Fruit fly (Drosophila melanogaster) whole organism, embryonic: Measurements from ENCODE around the gene cdi.

Experiments used
- B-H1 ChIP-seq: fragments of 200-800 bp; sonication (Bioruptor generic); IDR thresholded peaks from 3 replicates; pipeline ENCODE4 v1.3.6; 2022; ENCODE audit warnings: missing biosample characterization, missing genetic modification characterization
- C15 ChIP-seq: fragments of 200-800 bp; sonication (Bioruptor generic); IDR thresholded peaks from 3 replicates; pipeline ENCODE4 v1.3.6; 2022; ENCODE audit warnings: missing biosample characterization, missing genetic modification characterization
- CG10147 ChIP-seq: fragments of 200-800 bp; sonication (Bioruptor generic); optimal IDR thresholded peaks from 2 replicates; lab custom pipeline; 2019; ENCODE audit warnings: missing biosample characterization, mild to moderate bottlenecking, missing genetic modification characterization, moderate library complexity
- CG1233 ChIP-seq: fragments of 200-800 bp; sonication (Bioruptor generic); optimal IDR thresholded peaks from 4 replicates; lab custom pipeline; 2018; ENCODE audit warnings: missing biosample characterization, mild to moderate bottlenecking, missing genetic modification characterization
- CG12391 ChIP-seq: fragments of 200-800 bp; sonication (Bioruptor generic); optimal IDR thresholded peaks from 3 replicates; lab custom pipeline; 2018; ENCODE audit warnings: missing biosample characterization, mild to moderate bottlenecking, missing genetic modification characterization, moderate library complexity
- CG13775 ChIP-seq: fragments of 200-800 bp; sonication (Bioruptor generic); optimal IDR thresholded peaks from 3 replicates; lab custom pipeline; 2017; ENCODE audit warnings: missing biosample characterization, mild to moderate bottlenecking, missing genetic modification characterization
- CG14050 ChIP-seq: fragments of 200-800 bp; sonication (Bioruptor generic); IDR thresholded peaks from 3 replicates; pipeline ENCODE4 v1.3.6; 2022; ENCODE audit warnings: missing biosample characterization, missing genetic modification characterization
- CG14667 ChIP-seq: fragments of 200-800 bp; sonication (Bioruptor generic); IDR thresholded peaks from 2 replicates; pipeline ENCODE4 v1.3.6; 2022; ENCODE audit warnings: missing biosample characterization, missing genetic modification characterization
- CG18764 ChIP-seq: fragments of 200-800 bp; sonication (Bioruptor generic); optimal IDR thresholded peaks from 3 replicates; lab custom pipeline; 2016; ENCODE audit warnings: missing biosample characterization, missing genetic modification characterization
- CG2116 ChIP-seq: fragments of 200-800 bp; sonication (Bioruptor generic); optimal IDR thresholded peaks from 3 replicates; lab custom pipeline; 2018; ENCODE audit warnings: missing biosample characterization, mild to moderate bottlenecking, missing genetic modification characterization
- CG2875 ChIP-seq: fragments of 200-800 bp; sonication (Bioruptor generic); optimal IDR thresholded peaks from 2 replicates; lab custom pipeline; 2017; ENCODE audit warnings: missing biosample characterization, mild to moderate bottlenecking, missing genetic modification characterization, missing genetic modification reagents
- CG3065 ChIP-seq: fragments of 200-800 bp; sonication (Bioruptor generic); optimal IDR thresholded peaks from 2 replicates; lab custom pipeline; 2016; ENCODE audit warnings: missing biosample characterization, missing genetic modification characterization
- CG31365 ChIP-seq: fragments of 200-800 bp; sonication (Bioruptor generic); optimal IDR thresholded peaks from 2 replicates; lab custom pipeline; 2018; ENCODE audit warnings: missing biosample characterization, mild to moderate bottlenecking, missing genetic modification characterization
- CG43689 ChIP-seq: fragments of 200-800 bp; sonication (Bioruptor generic); IDR thresholded peaks from 2 replicates; pipeline ENCODE4 v1.3.6; 2022; ENCODE audit warnings: missing biosample characterization, missing genetic modification characterization
- CG4730 ChIP-seq: fragments of 200-800 bp; sonication (Bioruptor generic); IDR thresholded peaks from 2 replicates; pipeline ENCODE4 v1.3.6; 2022; ENCODE audit warnings: missing biosample characterization, missing genetic modification characterization
- CG5180 ChIP-seq: fragments of 200-800 bp; sonication (Bioruptor generic); optimal IDR thresholded peaks from 3 replicates; lab custom pipeline; 2017; ENCODE audit warnings: missing biosample characterization, missing genetic modification characterization, mild to moderate bottlenecking, moderate library complexity, missing genetic modification reagents
- CG6683 ChIP-seq: fragments of 200-800 bp; sonication (Bioruptor generic); optimal IDR thresholded peaks from 2 replicates; lab custom pipeline; 2017; ENCODE audit warnings: missing biosample characterization, mild to moderate bottlenecking, missing genetic modification characterization, missing genetic modification reagents
- CG6765 ChIP-seq: fragments of 200-800 bp; sonication (Bioruptor generic); optimal IDR thresholded peaks from 3 replicates; lab custom pipeline; 2017; ENCODE audit warnings: missing biosample characterization, mild to moderate bottlenecking, missing genetic modification characterization
- CG7839 ChIP-seq: fragments of 200-800 bp; sonication (Bioruptor generic); optimal IDR thresholded peaks from 3 replicates; lab custom pipeline; 2018; ENCODE audit warnings: missing biosample characterization, mild to moderate bottlenecking, missing genetic modification characterization, moderate library complexity
- CG8089 ChIP-seq: fragments of 200-800 bp; sonication (Bioruptor generic); optimal IDR thresholded peaks from 3 replicates; lab custom pipeline; 2016; ENCODE audit warnings: missing biosample characterization, missing genetic modification characterization
- CG9609 ChIP-seq: fragments of 200-800 bp; sonication (Bioruptor generic); optimal IDR thresholded peaks from 3 replicates; lab custom pipeline; 2016; ENCODE audit warnings: missing biosample characterization, missing genetic modification characterization
- CG9727 ChIP-seq: fragments of 200-800 bp; sonication (Bioruptor generic); optimal IDR thresholded peaks from 3 replicates; lab custom pipeline; 2017; ENCODE audit warnings: missing biosample characterization, mild to moderate bottlenecking, missing genetic modification characterization
- D ChIP-seq, 2 experiments: fragments of 200-800 bp in 1 of 2; fragments of >200 bp in 1 of 2; sonication (Bioruptor generic) in 1 of 2; optimal IDR thresholded peaks; 2 replicates in 1 of 2; 3 replicates in 1 of 2; lab custom pipeline; 2017; ENCODE audit warnings: mild to moderate bottlenecking in 1 of 2, missing biosample characterization in 1 of 2, missing genetic modification characterization in 1 of 2, missing genetic modification reagents in 1 of 2
- Doc3 ChIP-seq: fragments of 200-800 bp; sonication (Bioruptor generic); IDR thresholded peaks from 3 replicates; pipeline ENCODE4 v1.3.6; 2022; ENCODE audit warnings: missing biosample characterization, missing genetic modification characterization; ENCODE audit not compliant: partially characterized antibody
- ERR ChIP-seq: fragments of 200-800 bp; sonication (Bioruptor generic); optimal IDR thresholded peaks from 2 replicates; lab custom pipeline; 2016; ENCODE audit warnings: missing biosample characterization, missing genetic modification characterization
- Gsc ChIP-seq: fragments of 200-800 bp; sonication (Bioruptor generic); IDR thresholded peaks from 2 replicates; pipeline ENCODE4 v1.3.6; 2022; ENCODE audit warnings: missing biosample characterization, missing genetic modification characterization
- HLH54F ChIP-seq: fragments of 200-800 bp; sonication (Bioruptor generic); optimal IDR thresholded peaks from 3 replicates; lab custom pipeline; 2016; ENCODE audit warnings: missing biosample characterization, missing genetic modification characterization
- Kr ChIP-seq: fragments of 200-800 bp; sonication (Bioruptor generic); optimal IDR thresholded peaks from 2 replicates; lab custom pipeline; 2017; ENCODE audit warnings: missing biosample characterization, mild to moderate bottlenecking, missing genetic modification characterization
- Meics ChIP-seq: fragments of 200-800 bp; sonication (Bioruptor generic); optimal IDR thresholded peaks from 2 replicates; lab custom pipeline; 2017; ENCODE audit warnings: missing biosample characterization, mild to moderate bottlenecking, missing genetic modification characterization
- PHDP ChIP-seq: fragments of 200-800 bp; sonication (Bioruptor generic); optimal IDR thresholded peaks from 3 replicates; lab custom pipeline; 2018; ENCODE audit warnings: missing biosample characterization, mild to moderate bottlenecking, missing genetic modification characterization, moderate library complexity
- Six4 ChIP-seq: fragments of 200-800 bp; sonication (Bioruptor generic); optimal IDR thresholded peaks from 2 replicates; lab custom pipeline; 2016; ENCODE audit warnings: missing biosample characterization, missing genetic modification characterization
- Sox100B ChIP-seq: fragments of 200-800 bp; sonication (Bioruptor generic); optimal IDR thresholded peaks from 3 replicates; lab custom pipeline; 2018; ENCODE audit warnings: missing biosample characterization, mild to moderate bottlenecking, missing genetic modification characterization
- Sry-δ ChIP-seq: fragments of 200-800 bp; sonication (Bioruptor generic); optimal IDR thresholded peaks from 2 replicates; lab custom pipeline; 2016; ENCODE audit warnings: missing biosample characterization, missing genetic modification characterization
- Trl ChIP-seq, 3 experiments: fragments of >200 bp in 2 of 3; fragments of 200-800 bp in 1 of 3; sonication (Bioruptor generic) in 1 of 3; optimal IDR thresholded peaks; 2 replicates in 1 of 3; 3 replicates in 2 of 3; lab custom pipeline; 2016 to 2017; ENCODE audit warnings: missing biosample characterization in 1 of 3, missing genetic modification characterization in 1 of 3
- aop ChIP-seq: fragments of 200-800 bp; sonication (Bioruptor generic); IDR thresholded peaks from 2 replicates; pipeline ENCODE4 v1.3.6; 2022; ENCODE audit warnings: missing biosample characterization, missing genetic modification characterization
- bbx ChIP-seq: fragments of 200-800 bp; sonication (Bioruptor generic); IDR thresholded peaks from 2 replicates; pipeline ENCODE4 v1.3.6; 2022; ENCODE audit warnings: missing biosample characterization, missing genetic modification characterization; ENCODE audit not compliant: partially characterized antibody
- bowl ChIP-seq: fragments of 200-800 bp; sonication (Bioruptor generic); IDR thresholded peaks from 2 replicates; pipeline ENCODE4 v1.3.6; 2022; ENCODE audit warnings: missing biosample characterization, missing genetic modification characterization
- br ChIP-seq: fragments of >200 bp; optimal IDR thresholded peaks from 2 replicates; lab custom pipeline; 2017
- cas ChIP-seq: fragments of 200-800 bp; sonication (Bioruptor generic); IDR thresholded peaks from 2 replicates; pipeline ENCODE4 v1.3.6; 2022; ENCODE audit warnings: missing biosample characterization, missing genetic modification characterization
- dm ChIP-seq: fragments of 200-800 bp; sonication (Bioruptor generic); optimal IDR thresholded peaks from 3 replicates; lab custom pipeline; 2016; ENCODE audit warnings: missing biosample characterization, missing genetic modification characterization
- emc ChIP-seq: fragments of 200-800 bp; sonication (Bioruptor generic); optimal IDR thresholded peaks from 2 replicates; lab custom pipeline; 2016; ENCODE audit warnings: missing biosample characterization, missing genetic modification characterization
- esg ChIP-seq: fragments of 200-800 bp; sonication (Bioruptor generic); conservative IDR thresholded peaks from 2 replicates; pipeline ENCODE4 v1.3.6; 2022; ENCODE audit warnings: missing biosample characterization, missing genetic modification characterization
- exex ChIP-seq: fragments of 200-800 bp; sonication (Bioruptor generic); optimal IDR thresholded peaks from 4 replicates; lab custom pipeline; 2018; ENCODE audit warnings: missing biosample characterization, mild to moderate bottlenecking, missing genetic modification characterization, moderate library complexity
- gce ChIP-seq: fragments of 200-800 bp; sonication (Bioruptor generic); IDR thresholded peaks from 3 replicates; pipeline ENCODE4 v1.3.6; 2022; ENCODE audit warnings: missing biosample characterization, missing genetic modification characterization
- luna ChIP-seq: fragments of 200-800 bp; sonication (Bioruptor generic); optimal IDR thresholded peaks from 2 replicates; lab custom pipeline; 2016; ENCODE audit warnings: missing biosample characterization, missing genetic modification characterization
- nerfin-1 ChIP-seq: fragments of 200-800 bp; sonication (Bioruptor generic); optimal IDR thresholded peaks from 3 replicates; lab custom pipeline; 2019; ENCODE audit warnings: missing biosample characterization, mild to moderate bottlenecking, missing genetic modification characterization, moderate library complexity
- pb ChIP-seq: fragments of 200-800 bp; sonication (Bioruptor generic); optimal IDR thresholded peaks from 3 replicates; lab custom pipeline; 2016; ENCODE audit warnings: missing biosample characterization, missing genetic modification characterization
- sima ChIP-seq: fragments of 200-800 bp; sonication (Bioruptor generic); optimal IDR thresholded peaks from 2 replicates; lab custom pipeline; 2016; ENCODE audit warnings: missing biosample characterization, missing genetic modification characterization
- sqz ChIP-seq: fragments of 200-800 bp; sonication (Bioruptor generic); optimal IDR thresholded peaks from 3 replicates; lab custom pipeline; 2018; ENCODE audit warnings: missing biosample characterization, mild to moderate bottlenecking, missing genetic modification characterization
- tio ChIP-seq: fragments of 200-800 bp; sonication (Bioruptor generic); optimal IDR thresholded peaks from 2 replicates; lab custom pipeline; 2017; ENCODE audit warnings: missing biosample characterization, missing genetic modification characterization, inconsistent platforms
- vnd ChIP-seq: fragments of 200-800 bp; sonication (Bioruptor generic); IDR thresholded peaks from 3 replicates; pipeline ENCODE4 v1.3.6; 2022; ENCODE audit warnings: missing biosample characterization, missing genetic modification characterization; ENCODE audit not compliant: partially characterized antibody

The cdi gene

dm6 chr3R:19031210-19031609 lies 62.9 kb downstream of the cdi start, which contains the start of the genes Prp18 and CG6013 (continued):
- no peak for TF ChIP-seq emc
- no peak for TF ChIP-seq D (optimal IDR thresholded peaks at IDR 0.05; lab: Kevin White, UChicago)
- TF ChIP-seq D (GFP tag; optimal IDR thresholded peaks at IDR 0.05; lab: Kevin White, UChicago): peak; percentile 7
- peak; percentile 40 for TF ChIP-seq CG2116 (GFP tag; lab: Kevin White, UChicago)
- TF ChIP-seq CG3065 (GFP tag; lab: Kevin White, UChicago): peak; percentile 5
- no peak for TF ChIP-seq Gsc (GFP tag; lab: Robert Waterston, UW)
- no peak for TF ChIP-seq CG43689 (GFP tag; lab: Robert Waterston, UW)
- no peak for TF ChIP-seq B-H1 (GFP tag; lab: Robert Waterston, UW)
- TF ChIP-seq Kr (GFP tag; lab: Kevin White, UChicago): no peak
- peak; percentile 47 for TF ChIP-seq CG1233 (GFP tag; lab: Kevin White, UChicago)
- TF ChIP-seq tio (GFP tag; lab: Kevin White, UChicago): no peak
- TF ChIP-seq luna (GFP tag; lab: Kevin White, UChicago): no peak
- no peak for TF ChIP-seq cas (GFP tag; lab: Robert Waterston, UW)
- TF ChIP-seq esg (GFP tag; lab: Robert Waterston, UW): no peak
- no peak for TF ChIP-seq br (lab: Kevin White, UChicago)
- peak; percentile 63 for TF ChIP-seq CG10147 (GFP tag; lab: Kevin White, UChicago)
- TF ChIP-seq CG7839 (tag; lab: Kevin White, UChicago): peak; percentile 75
- TF ChIP-seq CG13775 (GFP tag; lab: Kevin White, UChicago): peak; percentile 60
- TF ChIP-seq sima (GFP tag; lab: Kevin White, UChicago): no peak
- peak; percentile 30 for TF ChIP-seq CG18764 (GFP tag; lab: Kevin White, UChicago)
- peak; percentile 78 for TF ChIP-seq PHDP (tag; lab: Kevin White, UChicago)
- TF ChIP-seq ERR (GFP tag; lab: Kevin White, UChicago): no peak
- no peak for TF ChIP-seq CG5180
- TF ChIP-seq CG9609 (GFP tag; lab: Kevin White, UChicago): no peak
- no peak for TF ChIP-seq CG6765
- TF ChIP-seq exex (tag; lab: Kevin White, UChicago): no peak
- peak; percentile 88 for TF ChIP-seq sqz
- TF ChIP-seq CG14667 (GFP tag; lab: Robert Waterston, UW): no peak
- peak; percentile 66 for TF ChIP-seq nerfin-1 (tag; lab: Kevin White, UChicago)
- no peak for TF ChIP-seq HLH54F
- TF ChIP-seq CG6683 (GFP tag; lab: Kevin White, UChicago): peak; percentile 15
- peak; percentile 85 for TF ChIP-seq CG12391 (tag; lab: Kevin White, UChicago)
- no peak for TF ChIP-seq Trl (optimal IDR thresholded peaks at IDR 0.05; lab: Kevin White, UChicago)
- TF ChIP-seq Trl (GFP tag; optimal IDR thresholded peaks at IDR 0.05; lab: Kevin White, UChicago): no peak
- no peak for TF ChIP-seq aop
- no peak for TF ChIP-seq CG4730
- no peak for TF ChIP-seq CG8089
- no peak for TF ChIP-seq bbx (GFP tag; lab: Robert Waterston, UW)
- no peak for TF ChIP-seq CG2875
- peak; percentile 25 for TF ChIP-seq Six4 (GFP tag; lab: Kevin White, UChicago)
- no peak for TF ChIP-seq Sry-δ (GFP tag; lab: Kevin White, UChicago)
- no peak for TF ChIP-seq vnd (GFP tag; lab: Robert Waterston, UW)
- TF ChIP-seq gce (GFP tag; lab: Robert Waterston, UW): no peak
- TF ChIP-seq pb (GFP tag; lab: Kevin White, UChicago): no peak
- no peak for TF ChIP-seq dm (GFP tag; lab: Kevin White, UChicago)
- TF ChIP-seq Doc3 (GFP tag; lab: Robert Waterston, UW): no peak
- TF ChIP-seq Meics (GFP tag; lab: Kevin White, UChicago): peak; percentile 60
- TF ChIP-seq C15 (GFP tag; lab: Robert Waterston, UW): no peak
- TF ChIP-seq CG31365: no peak
- no peak; the same call in 2 of the 3 replicates for TF ChIP-seq CG14050 (GFP tag; lab: Robert Waterston, UW)
- no peak for TF ChIP-seq Sox100B
- TF ChIP-seq CG9727 (GFP tag; lab: Kevin White, UChicago): peak; percentile 57
- TF ChIP-seq bowl (GFP tag; lab: Robert Waterston, UW): no peak
